Fruit fly (Drosophila melanogaster) whole organism, embryonic: ENCODE measurements around the gene Dus1.

Source experiments
- CG15514 ChIP-seq: fragments of 200-800 bp; sonication (Bioruptor generic); optimal IDR thresholded peaks from 3 replicates; lab custom pipeline; 2017; ENCODE audit warnings: missing biosample characterization, missing genetic modification characterization, mild to moderate bottlenecking, moderate library complexity, missing genetic modification reagents
- CG2678 ChIP-seq: fragments of 200-800 bp; sonication (Bioruptor generic); optimal IDR thresholded peaks from 3 replicates; lab custom pipeline; 2019; ENCODE audit warnings: missing biosample characterization, mild to moderate bottlenecking, missing genetic modification characterization, moderate library complexity
- CG4617 ChIP-seq: fragments of 200-800 bp; sonication (Bioruptor generic); optimal IDR thresholded peaks from 3 replicates; lab custom pipeline; 2016; ENCODE audit warnings: missing biosample characterization, missing genetic modification characterization, borderline replicate concordance
- CG9609 ChIP-seq: fragments of 200-800 bp; sonication (Bioruptor generic); optimal IDR thresholded peaks from 3 replicates; lab custom pipeline; 2016; ENCODE audit warnings: missing biosample characterization, missing genetic modification characterization
- insv ChIP-seq, 2 experiments: fragments of 200-800 bp; sonication (Bioruptor generic); optimal IDR thresholded peaks; 3 replicates each; lab custom pipeline; 2016 to 2018; ENCODE audit warnings: missing biosample characterization in 2 of 2, missing genetic modification characterization in 2 of 2
- ken ChIP-seq: fragments of 200-800 bp; sonication (Bioruptor generic); IDR thresholded peaks from 3 replicates; pipeline ENCODE4 v1.3.6; 2022; ENCODE audit warnings: missing biosample characterization, missing genetic modification characterization
- ranshi ChIP-seq: fragments of 200-800 bp; sonication (Bioruptor generic); IDR thresholded peaks from 2 replicates; pipeline ENCODE4 v1.3.6; 2022; ENCODE audit warnings: missing biosample characterization, missing genetic modification characterization

DNA sequence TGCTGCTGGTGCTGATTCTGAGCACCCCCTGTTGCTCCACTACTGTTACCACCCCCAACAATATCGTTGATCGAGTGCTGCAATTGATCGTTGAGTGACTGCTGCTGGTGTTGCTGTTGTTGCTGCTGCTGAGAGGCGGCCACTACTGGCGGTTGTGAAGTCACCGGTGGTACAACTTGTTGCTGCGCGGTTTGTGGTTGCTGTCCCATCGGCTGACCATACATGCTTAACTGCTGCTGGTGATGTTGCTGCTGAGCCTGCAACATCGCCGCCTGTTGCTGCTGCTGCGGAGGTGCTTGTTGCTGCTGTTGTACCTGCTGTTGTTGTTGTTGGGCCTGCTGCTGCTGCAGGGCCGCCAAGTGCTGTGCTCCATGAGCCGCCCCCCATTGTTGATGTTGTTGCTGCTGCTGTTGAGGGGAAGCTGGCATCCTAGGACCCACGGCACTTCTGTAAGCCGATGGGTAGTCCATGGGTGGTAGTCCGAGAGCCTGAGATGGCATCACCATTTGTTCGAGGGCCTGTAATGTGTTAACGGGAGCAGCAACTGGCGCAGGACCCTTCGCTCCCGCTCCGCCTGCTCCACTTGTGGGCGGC lies 31.3 kb downstream of the Dus1 start:
- TF ChIP-seq ranshi (GFP tag; lab: Robert Waterston, UW) (no peak), CG2678 (tag; lab: Kevin White, UChicago) (no peak), CG9609 (no peak), insv (GFP tag; optimal IDR thresholded peaks at IDR 0.05; lab: Kevin White, UChicago) (no peak), CG4617 (GFP tag; lab: Kevin White, UChicago) (no peak), ken (GFP tag; lab: Robert Waterston, UW) (no peak), CG15514 (no peak)
